Fruit fly (Drosophila melanogaster) whole organism, embryonic: ENCODE data around the gene CG7156.
A peak's percentile ranks its signal among the peaks of the same experiment; 100 is the strongest.

ENCODE experiments used
- Ada2b ChIP-seq: fragments of 200-800 bp; sonication (Bioruptor generic); IDR thresholded peaks from 2 replicates; pipeline ENCODE4 v1.3.6; 2022; ENCODE audit warnings: missing biosample characterization, missing genetic modification characterization
- Atf-2 ChIP-seq: fragments of 200-800 bp; sonication (Bioruptor generic); optimal IDR thresholded peaks from 2 replicates; lab custom pipeline; 2016; ENCODE audit warnings: missing biosample characterization, missing genetic modification characterization
- Awh ChIP-seq: fragments of 200-800 bp; sonication (Bioruptor generic); IDR thresholded peaks from 2 replicates; pipeline ENCODE4, ENCODE4 v1.3.6; 2022; ENCODE audit warnings: missing biosample characterization, missing genetic modification characterization
- Blimp-1 ChIP-seq: fragments of 200-800 bp; sonication (Bioruptor generic); optimal IDR thresholded peaks from 3 replicates; lab custom pipeline; 2018; ENCODE audit warnings: missing biosample characterization, missing genetic modification characterization, mild to moderate bottlenecking, moderate library complexity, missing genetic modification reagents
- CG10209 ChIP-seq: fragments of 200-800 bp; sonication (Bioruptor generic); optimal IDR thresholded peaks from 3 replicates; lab custom pipeline; 2017; ENCODE audit warnings: missing biosample characterization, mild to moderate bottlenecking, missing genetic modification characterization, missing genetic modification reagents
- CG10274 ChIP-seq: fragments of 200-800 bp; sonication (Bioruptor generic); optimal IDR thresholded peaks from 3 replicates; lab custom pipeline; 2017; ENCODE audit warnings: missing biosample characterization, mild to moderate bottlenecking, missing genetic modification characterization
- CG11696 ChIP-seq: fragments of 200-800 bp; sonication (Bioruptor generic); IDR thresholded peaks from 2 replicates; pipeline ENCODE4 v1.3.6; 2022; ENCODE audit warnings: missing biosample characterization, missing genetic modification characterization
- CG1233 ChIP-seq: fragments of 200-800 bp; sonication (Bioruptor generic); optimal IDR thresholded peaks from 4 replicates; lab custom pipeline; 2018; ENCODE audit warnings: missing biosample characterization, mild to moderate bottlenecking, missing genetic modification characterization
- CG16813 ChIP-seq: fragments of 200-800 bp; sonication (Bioruptor generic); IDR thresholded peaks from 3 replicates; pipeline ENCODE4 v1.3.6; 2022; ENCODE audit warnings: missing biosample characterization, missing genetic modification characterization; ENCODE audit not compliant: partially characterized antibody
- CG17385 ChIP-seq: fragments of 200-800 bp; sonication (Bioruptor generic); optimal IDR thresholded peaks from 3 replicates; lab custom pipeline; 2018; ENCODE audit warnings: missing biosample characterization, mild to moderate bottlenecking, missing genetic modification characterization
- CG4360 ChIP-seq: fragments of 200-800 bp; sonication (Bioruptor generic); IDR thresholded peaks from 2 replicates; pipeline ENCODE4 v1.3.6; 2022; ENCODE audit warnings: missing biosample characterization, missing genetic modification characterization
- CG5180 ChIP-seq: fragments of 200-800 bp; sonication (Bioruptor generic); optimal IDR thresholded peaks from 3 replicates; lab custom pipeline; 2017; ENCODE audit warnings: missing biosample characterization, missing genetic modification characterization, mild to moderate bottlenecking, moderate library complexity, missing genetic modification reagents
- CG5953 ChIP-seq: fragments of 200-800 bp; sonication (Bioruptor generic); IDR thresholded peaks from 2 replicates; pipeline ENCODE4 v1.3.6; 2022; ENCODE audit warnings: missing biosample characterization, missing genetic modification characterization
- CG9932 ChIP-seq: fragments of 200-800 bp; sonication (Bioruptor generic); IDR thresholded peaks from 2 replicates; pipeline ENCODE4 v1.3.6; 2022; ENCODE audit warnings: missing biosample characterization, missing genetic modification characterization
- Dad ChIP-seq: fragments of 200-800 bp; sonication (Bioruptor generic); optimal IDR thresholded peaks from 3 replicates; lab custom pipeline; 2016; ENCODE audit warnings: missing biosample characterization, missing genetic modification characterization
- Eip74EF ChIP-seq, 2 experiments: fragments of 200-800 bp in 1 of 2; fragments of >200 bp in 1 of 2; sonication (Bioruptor generic) in 1 of 2; optimal IDR thresholded peaks; 2 replicates each; lab custom pipeline; 2017 to 2019; ENCODE audit warnings: missing biosample characterization in 2 of 2, missing genetic modification characterization in 2 of 2, mild to moderate bottlenecking in 1 of 2, moderate library complexity in 1 of 2
- H2.0 ChIP-seq: fragments of 200-800 bp; sonication (Bioruptor generic); IDR thresholded peaks from 2 replicates; pipeline ENCODE4 v1.3.6; 2022; ENCODE audit warnings: missing biosample characterization, missing genetic modification characterization
- HLH4C ChIP-seq: fragments of 200-800 bp; sonication (Bioruptor generic); IDR thresholded peaks from 3 replicates; pipeline ENCODE4 v1.3.6; 2022; ENCODE audit warnings: missing biosample characterization, missing genetic modification characterization; ENCODE audit not compliant: partially characterized antibody
- Lpt ChIP-seq: fragments of >200 bp; optimal IDR thresholded peaks from 2 replicates; lab custom pipeline; 2018; ENCODE audit warnings: missing biosample characterization, missing genetic modification characterization
- MBD-R2 ChIP-seq: fragments of 200-800 bp; sonication (Bioruptor generic); IDR thresholded peaks from 2 replicates; pipeline ENCODE4 v1.3.6; 2022; ENCODE audit warnings: missing biosample characterization, missing genetic modification characterization
- MTF-1 ChIP-seq: fragments of 200-800 bp; sonication (Bioruptor generic); optimal IDR thresholded peaks from 2 replicates; lab custom pipeline; 2018; ENCODE audit warnings: missing biosample characterization, mild to moderate bottlenecking, missing genetic modification characterization, borderline replicate concordance
- Mrtf ChIP-seq: fragments of 200-800 bp; sonication (Bioruptor generic); IDR thresholded peaks from 3 replicates; pipeline ENCODE4 v1.3.6; 2022; ENCODE audit warnings: missing biosample characterization, missing genetic modification characterization
- Nf-YA ChIP-seq: fragments of 200-800 bp; sonication (Bioruptor generic); IDR thresholded peaks from 2 replicates; pipeline ENCODE4 v1.3.6; 2022; ENCODE audit warnings: missing biosample characterization, missing genetic modification characterization
- Sox100B ChIP-seq: fragments of 200-800 bp; sonication (Bioruptor generic); optimal IDR thresholded peaks from 3 replicates; lab custom pipeline; 2018; ENCODE audit warnings: missing biosample characterization, mild to moderate bottlenecking, missing genetic modification characterization
- Sox102F ChIP-seq: fragments of 200-800 bp; sonication (Bioruptor generic); optimal IDR thresholded peaks from 2 replicates; lab custom pipeline; 2018; ENCODE audit warnings: missing biosample characterization, mild to moderate bottlenecking, missing genetic modification characterization, moderate library complexity
- ara ChIP-seq: fragments of 200-800 bp; sonication (Bioruptor generic); IDR thresholded peaks from 2 replicates; pipeline ENCODE4 v1.3.6; 2022; ENCODE audit warnings: missing biosample characterization, missing genetic modification characterization
- ase ChIP-seq: fragments of 200-800 bp; sonication (Bioruptor generic); IDR thresholded peaks from 3 replicates; pipeline ENCODE4 v1.3.6; 2022; ENCODE audit warnings: missing biosample characterization, missing genetic modification characterization
- ash1 ChIP-seq: fragments of 200-800 bp; sonication (Bioruptor generic); optimal IDR thresholded peaks from 2 replicates; lab custom pipeline; 2018; ENCODE audit warnings: missing biosample characterization, mild to moderate bottlenecking, missing genetic modification characterization
- cwo ChIP-seq: fragments of 200-800 bp; sonication (Bioruptor generic); optimal IDR thresholded peaks from 3 replicates; lab custom pipeline; 2017; ENCODE audit warnings: missing biosample characterization, missing genetic modification characterization, mild to moderate bottlenecking, moderate library complexity, missing genetic modification reagents
- dan ChIP-seq: fragments of 200-800 bp; sonication (Bioruptor generic); IDR thresholded peaks from 2 replicates; pipeline ENCODE4 v1.3.6; 2022; ENCODE audit warnings: missing biosample characterization, missing genetic modification characterization
- exex ChIP-seq: fragments of 200-800 bp; sonication (Bioruptor generic); optimal IDR thresholded peaks from 4 replicates; lab custom pipeline; 2018; ENCODE audit warnings: missing biosample characterization, mild to moderate bottlenecking, missing genetic modification characterization, moderate library complexity
- jigr1 ChIP-seq: fragments of 200-800 bp; sonication (Bioruptor generic); IDR thresholded peaks from 3 replicates; pipeline ENCODE4 v1.3.6; 2022; ENCODE audit warnings: missing biosample characterization, missing genetic modification characterization
- maf-S ChIP-seq: fragments of 200-800 bp; sonication (Bioruptor generic); optimal IDR thresholded peaks from 2 replicates; lab custom pipeline; 2016; ENCODE audit warnings: missing biosample characterization, missing genetic modification characterization
- mam ChIP-seq: fragments of 200-800 bp; sonication (Bioruptor generic); optimal IDR thresholded peaks from 3 replicates; lab custom pipeline; 2016; ENCODE audit warnings: missing biosample characterization, missing genetic modification characterization
- nmo ChIP-seq: fragments of 200-800 bp; sonication (Bioruptor generic); optimal IDR thresholded peaks from 2 replicates; lab custom pipeline; 2018; ENCODE audit warnings: missing biosample characterization, mild to moderate bottlenecking, missing genetic modification characterization, moderate library complexity
- nom ChIP-seq: fragments of 200-800 bp; sonication (Bioruptor generic); optimal IDR thresholded peaks from 2 replicates; lab custom pipeline; 2017; ENCODE audit warnings: missing biosample characterization, missing genetic modification characterization, mild to moderate bottlenecking, moderate library complexity, missing genetic modification reagents
- org-1 ChIP-seq: fragments of 200-800 bp; sonication (Bioruptor generic); optimal IDR thresholded peaks from 2 replicates; lab custom pipeline; 2017; ENCODE audit warnings: missing biosample characterization, missing genetic modification characterization
- pzg ChIP-seq: fragments of 200-800 bp; sonication (Bioruptor generic); optimal IDR thresholded peaks from 3 replicates; lab custom pipeline; 2018; ENCODE audit warnings: missing biosample characterization, mild to moderate bottlenecking, missing genetic modification characterization, moderate library complexity
- ro ChIP-seq: fragments of 200-800 bp; sonication (Bioruptor generic); IDR thresholded peaks from 2 replicates; pipeline ENCODE4 v1.3.6; 2022; ENCODE audit warnings: missing biosample characterization, missing genetic modification characterization
- sc ChIP-seq, 3 experiments: fragments of >200 bp in 2 of 3; fragments of 200-800 bp in 1 of 3; sonication (Bioruptor generic) in 1 of 3; optimal IDR thresholded peaks; 2 replicates in 2 of 3; 3 replicates in 1 of 3; lab custom pipeline; 2017; ENCODE audit warnings: mild to moderate bottlenecking in 1 of 3, missing biosample characterization in 1 of 3, missing genetic modification characterization in 1 of 3, missing genetic modification reagents in 1 of 3
- sd ChIP-seq: fragments of 200-800 bp; sonication (Bioruptor generic); optimal IDR thresholded peaks from 3 replicates; lab custom pipeline; 2018; ENCODE audit warnings: missing biosample characterization, mild to moderate bottlenecking, missing genetic modification characterization, moderate library complexity
- stc ChIP-seq: fragments of 200-800 bp; sonication (Bioruptor generic); IDR thresholded peaks from 2 replicates; pipeline ENCODE4 v1.3.6; 2022; ENCODE audit warnings: missing biosample characterization, missing genetic modification characterization
- tll ChIP-seq, 2 experiments: fragments of 200-800 bp in 1 of 2; fragments of >200 bp in 1 of 2; sonication (Bioruptor generic) in 1 of 2; optimal IDR thresholded peaks; 2 replicates each; lab custom pipeline; 2017 to 2019; ENCODE audit warnings: missing biosample characterization in 2 of 2, missing genetic modification characterization in 2 of 2, mild to moderate bottlenecking in 1 of 2, moderate library complexity in 1 of 2
- trh ChIP-seq: fragments of 200-800 bp; sonication (Bioruptor generic); optimal IDR thresholded peaks from 2 replicates; lab custom pipeline; 2016; ENCODE audit warnings: missing biosample characterization, missing genetic modification characterization
- tup ChIP-seq: fragments of 200-800 bp; sonication (Bioruptor generic); optimal IDR thresholded peaks from 2 replicates; lab custom pipeline; 2016; ENCODE audit warnings: missing biosample characterization, mild to moderate bottlenecking, missing genetic modification characterization, moderate library complexity
- vvl ChIP-seq: fragments of 200-800 bp; sonication (Bioruptor generic); IDR thresholded peaks from 2 replicates; pipeline ENCODE4 v1.3.6; 2022; ENCODE audit warnings: missing biosample characterization, missing genetic modification characterization

The CG7156 gene

dm6 chr3R:18228713-18229222 is 13.2 kb downstream of the CG7156 start (continued):
- no peak for TF ChIP-seq trh (GFP tag; lab: Kevin White, UChicago)
- no peak for TF ChIP-seq ro
- peak; percentile 31; the same call in 1 of the 2 replicates for TF ChIP-seq vvl
- 0 out of 2 replicates have a peak, but pooled peaks have one; percentile 6 for TF ChIP-seq Ada2b (GFP tag; lab: Robert Waterston, UW)
- TF ChIP-seq sd (tag; lab: Kevin White, UChicago): no peak
- TF ChIP-seq CG9932 (GFP tag; lab: Robert Waterston, UW): peak; percentile 27; the same call in 1 of the 2 replicates
- no peak for TF ChIP-seq stc (GFP tag; lab: Robert Waterston, UW)
- TF ChIP-seq org-1: no peak
- no peak for TF ChIP-seq ash1
- no peak for TF ChIP-seq cwo (GFP tag; lab: Kevin White, UChicago)
- no peak for TF ChIP-seq Atf-2 (GFP tag; lab: Kevin White, UChicago)
- TF ChIP-seq tll (GFP tag; optimal IDR thresholded peaks at IDR 0.05; lab: Kevin White, UChicago): no peak
- no peak for TF ChIP-seq ase
- no peak for TF ChIP-seq Blimp-1
- no peak for TF ChIP-seq CG4360 (GFP tag; lab: Robert Waterston, UW)
- no peak for TF ChIP-seq sc (optimal IDR thresholded peaks at IDR 0.05; lab: Kevin White, UChicago)
- TF ChIP-seq sc (GFP tag; optimal IDR thresholded peaks at IDR 0.05; lab: Kevin White, UChicago): no peak
- TF ChIP-seq dan (GFP tag; lab: Robert Waterston, UW): no peak
- no peak for TF ChIP-seq CG10209 (GFP tag; lab: Kevin White, UChicago)
- no peak for TF ChIP-seq CG1233 (GFP tag; lab: Kevin White, UChicago)
- TF ChIP-seq MTF-1 (GFP tag; lab: Kevin White, UChicago): no peak
- TF ChIP-seq Mrtf (GFP tag; lab: Robert Waterston, UW): 0 out of 3 replicates have a peak, but pooled peaks have one; percentile 13
- no peak for TF ChIP-seq pzg (GFP tag; lab: Kevin White, UChicago)
- no peak for TF ChIP-seq CG5180 (GFP tag; lab: Kevin White, UChicago)
- no peak for TF ChIP-seq HLH4C
- no peak for TF ChIP-seq H2.0 (GFP tag; lab: Robert Waterston, UW)
- no peak for TF ChIP-seq tup (GFP tag; lab: Kevin White, UChicago)
- no peak for TF ChIP-seq CG10274
- TF ChIP-seq Nf-YA (GFP tag; lab: Robert Waterston, UW): 0 out of 2 replicates have a peak, but pooled peaks have one; percentile 23
- TF ChIP-seq CG5953: no peak
- TF ChIP-seq Lpt (GFP tag; lab: Kevin White, UChicago): no peak
- TF ChIP-seq Dad (GFP tag; lab: Kevin White, UChicago): no peak
- no peak for TF ChIP-seq CG16813 (GFP tag; lab: Robert Waterston, UW)
- TF ChIP-seq CG17385 (GFP tag; lab: Kevin White, UChicago): no peak
- TF ChIP-seq Sox102F (GFP tag; lab: Kevin White, UChicago): no peak
- no peak for TF ChIP-seq CG11696 (GFP tag; lab: Robert Waterston, UW)
- no peak for TF ChIP-seq ara (GFP tag; lab: Robert Waterston, UW)
- TF ChIP-seq nmo: no peak
- no peak for TF ChIP-seq jigr1 (GFP tag; lab: Robert Waterston, UW)
- no peak for TF ChIP-seq Awh

dm6 chr3R:18227385-18227784 is 14.6 kb downstream of the CG7156 start:
- TF ChIP-seq mam: no peak
- peak; percentile 80 for TF ChIP-seq exex (tag; lab: Kevin White, UChicago)
- TF ChIP-seq CG5180 (GFP tag; lab: Kevin White, UChicago): no peak
- TF ChIP-seq nom (GFP tag; lab: Kevin White, UChicago): peak; percentile 35
- TF ChIP-seq Sox100B: no peak
- no peak for TF ChIP-seq maf-S (GFP tag; lab: Kevin White, UChicago)
- no peak for TF ChIP-seq Eip74EF (GFP tag; optimal IDR thresholded peaks at IDR 0.05; lab: Kevin White, UChicago)
- TF ChIP-seq Dad (GFP tag; lab: Kevin White, UChicago): no peak
- no peak for TF ChIP-seq MBD-R2 (GFP tag; lab: Robert Waterston, UW)
